Worm (Caenorhabditis elegans) whole organism, L3 larva: ENCODE measurements around the gene gst-1.
A peak's percentile ranks its signal among the peaks of the same experiment; 100 is the strongest.

Experiments used
- aly-2 ChIP-seq: fragments of 150-350 bp; optimal IDR thresholded peaks from 2 replicates; lab custom pipeline; 2014; ENCODE audit warnings: missing biosample characterization, missing genetic modification characterization
- ama-1 ChIP-seq: fragments of 150-350 bp; optimal IDR thresholded peaks from 2 replicates; lab custom pipeline; 2018
- ceh-28 ChIP-seq: fragments of 150-350 bp; optimal IDR thresholded peaks from 2 replicates; lab custom pipeline; 2014; ENCODE audit warnings: missing biosample characterization, missing genetic modification reagents, missing genetic modification characterization
- ceh-82 ChIP-seq: fragments of 150-350 bp; optimal IDR thresholded peaks from 2 replicates; lab custom pipeline; 2014; ENCODE audit warnings: missing biosample characterization, missing genetic modification characterization
- egl-27 ChIP-seq: sonication (generic microtip); optimal IDR thresholded peaks from 4 replicates; lab custom pipeline; 2017; ENCODE audit warnings: missing biosample characterization, missing genetic modification reagents, missing genetic modification characterization
- egl-5 ChIP-seq: fragments of 150-350 bp; optimal IDR thresholded peaks from 2 replicates; lab custom pipeline; 2017; ENCODE audit warnings: missing biosample characterization, missing genetic modification reagents, missing genetic modification characterization, inconsistent platforms
- elt-1 ChIP-seq: fragments of 150-350 bp; optimal IDR thresholded peaks from 2 replicates; lab custom pipeline; 2014; ENCODE audit warnings: missing biosample characterization, missing genetic modification characterization
- elt-2 ChIP-seq: sonication (generic microtip); optimal IDR thresholded peaks from 2 replicates; lab custom pipeline; 2016; ENCODE audit warnings: missing genetic modification reagents, mild to moderate bottlenecking, missing genetic modification characterization, missing compliant biosample characterization
- elt-3 ChIP-seq, 3 experiments: fragments of 150-350 bp in 1 of 3; sonication (generic microtip) in 2 of 3; optimal IDR thresholded peaks; 2 replicates in 2 of 3; 4 replicates in 1 of 3; lab custom pipeline; 2014 to 2017; ENCODE audit warnings: missing biosample characterization in 3 of 3, missing genetic modification characterization in 3 of 3
- eor-1 ChIP-seq, 2 experiments: fragments of 150-350 bp; optimal IDR thresholded peaks; 2 replicates each; lab custom pipeline; 2014 to 2018; ENCODE audit warnings: missing biosample characterization in 2 of 2, missing genetic modification characterization in 2 of 2
- fkh-10 ChIP-seq: sonication (generic microtip); optimal IDR thresholded peaks from 2 replicates; lab custom pipeline; 2017; ENCODE audit warnings: missing biosample characterization, missing genetic modification reagents, missing genetic modification characterization
- jun-1 ChIP-seq: fragments of 150-350 bp; optimal IDR thresholded peaks from 2 replicates; lab custom pipeline; 2014; ENCODE audit warnings: missing biosample characterization, missing genetic modification reagents, missing genetic modification characterization
- lin-15B ChIP-seq: fragments of 150-350 bp; optimal IDR thresholded peaks from 2 replicates; lab custom pipeline; 2014; ENCODE audit warnings: missing biosample characterization, missing genetic modification characterization
- lin-39 ChIP-seq: fragments of 150-350 bp; optimal IDR thresholded peaks from 2 replicates; lab custom pipeline; 2018; ENCODE audit warnings: missing biosample characterization, missing genetic modification reagents, missing genetic modification characterization
- lsy-12 ChIP-seq: sonication (generic microtip); optimal IDR thresholded peaks from 2 replicates; lab custom pipeline; 2016; ENCODE audit warnings: mild to moderate bottlenecking, missing genetic modification characterization, missing compliant biosample characterization
- mdl-1 ChIP-seq: fragments of 150-350 bp; optimal IDR thresholded peaks from 2 replicates; lab custom pipeline; 2014; ENCODE audit warnings: missing biosample characterization, missing genetic modification characterization
- mml-1 ChIP-seq: fragments of 150-350 bp; sonication (generic microtip); optimal IDR thresholded peaks from 3 replicates; lab custom pipeline; 2014; ENCODE audit warnings: missing biosample characterization, missing genetic modification characterization
- nhr-11 ChIP-seq: fragments of 150-350 bp; optimal IDR thresholded peaks from 2 replicates; lab custom pipeline; 2014; ENCODE audit warnings: missing biosample characterization, missing genetic modification characterization
- nhr-12 ChIP-seq: fragments of 150-350 bp; optimal IDR thresholded peaks from 2 replicates; lab custom pipeline; 2014; ENCODE audit warnings: missing biosample characterization, missing genetic modification characterization
- nhr-23 ChIP-seq: fragments of 150-350 bp; optimal IDR thresholded peaks from 2 replicates; lab custom pipeline; 2014; ENCODE audit warnings: missing biosample characterization, missing genetic modification reagents, missing genetic modification characterization
- nhr-237 ChIP-seq: fragments of 150-350 bp; optimal IDR thresholded peaks from 2 replicates; lab custom pipeline; 2014; ENCODE audit warnings: missing biosample characterization, missing genetic modification characterization
- nhr-25 ChIP-seq: sonication (generic microtip); optimal IDR thresholded peaks from 2 replicates; lab custom pipeline; 2017; ENCODE audit warnings: missing biosample characterization, missing genetic modification characterization
- nhr-43 ChIP-seq: sonication (generic microtip); optimal IDR thresholded peaks from 2 replicates; lab custom pipeline; 2016; ENCODE audit warnings: mild to moderate bottlenecking, missing genetic modification characterization, missing compliant biosample characterization; ENCODE audit not compliant: poor library complexity, severe bottlenecking
- nhr-67 ChIP-seq: fragments of 150-350 bp; optimal IDR thresholded peaks from 2 replicates; lab custom pipeline; 2014; ENCODE audit warnings: missing biosample characterization, missing genetic modification characterization
- nhr-77 ChIP-seq: fragments of 150-350 bp; optimal IDR thresholded peaks from 2 replicates; lab custom pipeline; 2014; ENCODE audit warnings: missing biosample characterization, missing genetic modification characterization
- pha-4 ChIP-seq: fragments of 150-350 bp; optimal IDR thresholded peaks from 2 replicates; lab custom pipeline; 2014; ENCODE audit warnings: missing biosample characterization, missing genetic modification reagents, missing genetic modification characterization
- pqm-1 ChIP-seq: fragments of 150-350 bp; optimal IDR thresholded peaks from 2 replicates; lab custom pipeline; 2017; ENCODE audit warnings: missing biosample characterization, missing genetic modification characterization, inconsistent platforms
- sea-2 ChIP-seq: fragments of 150-350 bp; sonication (generic microtip); optimal IDR thresholded peaks from 4 replicates; lab custom pipeline; 2014; ENCODE audit warnings: missing biosample characterization, missing genetic modification reagents, missing genetic modification characterization
- skn-1 ChIP-seq: fragments of 150-350 bp; optimal IDR thresholded peaks from 2 replicates; lab custom pipeline; 2014; ENCODE audit warnings: missing biosample characterization, missing genetic modification characterization
- tbx-2 ChIP-seq: sonication (generic microtip); optimal IDR thresholded peaks from 2 replicates; lab custom pipeline; 2016; ENCODE audit warnings: mild to moderate bottlenecking, missing genetic modification characterization, missing compliant biosample characterization
- zag-1 ChIP-seq: fragments of 150-350 bp; optimal IDR thresholded peaks from 2 replicates; lab custom pipeline; 2014; ENCODE audit warnings: missing biosample characterization, missing genetic modification characterization
- ztf-11 ChIP-seq: fragments of 150-350 bp; optimal IDR thresholded peaks from 2 replicates; lab custom pipeline; 2014; ENCODE audit warnings: missing biosample characterization, missing genetic modification characterization
- ztf-4 ChIP-seq: fragments of 150-350 bp; optimal IDR thresholded peaks from 2 replicates; lab custom pipeline; 2014; ENCODE audit warnings: missing biosample characterization, missing genetic modification characterization

gst-1 gene

DNA sequence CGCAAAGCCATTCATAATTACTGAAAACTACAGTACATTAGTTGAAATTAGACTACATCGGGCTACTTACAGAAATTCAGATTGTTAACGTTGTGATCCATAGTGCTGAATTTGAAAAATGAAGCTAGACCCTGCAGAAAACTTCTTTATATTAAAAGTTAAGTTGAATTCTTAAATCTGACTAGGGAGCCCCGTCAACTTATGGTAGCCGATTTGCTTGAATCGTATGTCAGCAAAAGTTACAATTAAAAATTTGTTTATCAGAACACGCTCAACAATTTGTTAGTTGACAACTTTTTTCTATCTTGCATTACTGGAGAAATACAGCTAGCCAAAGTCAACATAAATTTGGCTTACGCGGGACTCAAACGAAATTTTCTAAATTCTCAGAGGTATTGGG lies 36.6 kb upstream of the gst-1 start, which contains the start of gene F59B2.14:
TSS of gene F59B2.14 (minus strand) at position 101 of the 400 bp plus-strand sequence.
- TF ChIP-seq elt-3 (tag; optimal IDR thresholded peaks at IDR 0.05; lab: Kevin White, UChicago) (no peak), ama-1 (lab: Kevin White, UChicago) (no peak), egl-5 (no peak)

DNA sequence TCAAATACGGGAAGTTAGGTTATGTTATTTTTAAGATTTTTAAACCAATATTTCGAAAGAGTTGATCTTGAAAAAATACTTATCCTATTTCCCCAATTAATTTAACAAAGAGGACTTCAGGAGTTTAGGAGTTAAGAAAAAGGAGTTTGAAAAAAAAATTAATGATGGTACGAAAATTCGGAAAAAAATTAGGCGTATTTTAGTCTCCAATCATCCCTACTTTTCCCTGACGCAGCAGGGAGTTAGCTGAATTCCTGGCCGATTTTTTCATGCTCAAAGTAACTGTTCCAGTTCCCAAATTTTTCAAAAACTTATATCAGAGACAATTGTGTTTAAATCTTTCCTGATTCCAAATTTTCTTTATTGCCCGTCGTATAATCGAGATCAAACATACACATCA lies 35.5 kb upstream of the gst-1 start:
- TF ChIP-seq ztf-11 (tag; lab: Kevin White, UChicago): no peak
- no peak for TF ChIP-seq skn-1 (tag; lab: Kevin White, UChicago)
- TF ChIP-seq elt-1 (tag; lab: Kevin White, UChicago): no peak
- TF ChIP-seq lin-15B: no peak
- no peak for TF ChIP-seq aly-2 (tag; lab: Kevin White, UChicago)
- no peak for TF ChIP-seq lsy-12
- TF ChIP-seq ztf-4: no peak
- TF ChIP-seq nhr-67 (tag; lab: Kevin White, UChicago): no peak
- no peak for TF ChIP-seq pqm-1 (tag; lab: Kevin White, UChicago)
- no peak for TF ChIP-seq elt-2 (tag; lab: Kevin White, UChicago)
- no peak for TF ChIP-seq nhr-12 (tag; lab: Kevin White, UChicago)

DNA sequence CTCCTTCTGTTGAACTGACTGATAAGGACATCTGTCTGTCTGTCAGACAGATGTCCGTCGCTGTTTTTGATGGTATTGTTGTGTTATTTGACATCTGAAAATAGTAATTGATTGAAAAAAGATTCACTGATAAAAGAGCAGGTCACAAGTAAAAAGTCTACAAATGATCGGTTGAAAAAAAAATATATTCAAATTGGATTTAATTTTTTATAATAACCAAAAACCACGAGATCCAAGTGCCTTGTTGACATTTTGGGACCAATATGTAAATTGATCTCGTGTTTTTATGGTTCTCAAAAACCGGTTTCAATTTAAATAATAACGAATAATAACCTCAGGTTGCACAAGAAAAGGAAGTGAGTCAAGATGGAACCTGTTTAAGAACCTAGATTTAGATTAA lies 32.2 kb upstream of the gst-1 start, which contains the start of gene F59B2.13:
TSS of gene F59B2.13 (minus strand) at position 101 of the 400 bp plus-strand sequence.
- TF ChIP-seq pqm-1 (tag; lab: Kevin White, UChicago) (no peak), tbx-2 (tag; lab: Kevin White, UChicago) (no peak), sea-2 (GFP tag; lab: Kevin White, UChicago) (no peak), nhr-11 (tag; lab: Kevin White, UChicago) (no peak), ceh-28 (tag; lab: Kevin White, UChicago) (no peak), pha-4 (tag; lab: Kevin White, UChicago) (no peak), lin-39 (tag; lab: Kevin White, UChicago) (no peak), nhr-67 (tag; lab: Kevin White, UChicago) (no peak), mml-1 (no peak), nhr-237 (tag; lab: Kevin White, UChicago) (no peak), nhr-43 (tag; lab: Kevin White, UChicago) (no peak), elt-1 (tag; lab: Kevin White, UChicago) (no peak), nhr-23 (tag; lab: Kevin White, UChicago) (no peak), nhr-77 (no peak), fkh-10 (GFP tag; lab: Kevin White, UChicago) (no peak), mdl-1 (tag; lab: Kevin White, UChicago) (no peak), eor-1 (tag; optimal IDR thresholded peaks at IDR 0.05; lab: Kevin White, UChicago) (no peak)

DNA sequence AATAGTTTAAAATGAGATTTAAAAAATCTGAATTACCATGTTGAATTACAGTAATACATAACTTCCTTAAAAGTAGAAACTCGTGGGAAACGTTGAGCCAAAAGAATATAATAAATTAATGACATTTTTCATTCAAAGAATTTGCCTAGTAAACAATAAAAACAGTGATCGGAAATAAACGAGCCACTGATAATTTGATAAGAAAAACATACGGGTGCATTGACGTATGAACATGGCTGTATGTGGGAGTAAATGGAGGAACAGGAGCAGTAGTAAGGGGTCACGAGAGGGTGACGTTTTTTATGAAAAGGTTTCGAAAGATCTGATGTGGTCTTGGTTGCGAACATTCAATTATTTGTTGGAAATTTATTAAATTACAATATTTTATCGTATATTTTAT lies 28.3 kb upstream of the gst-1 start:
- TF ChIP-seq pqm-1 (tag; lab: Kevin White, UChicago): peak; percentile 11
- TF ChIP-seq lin-15B: no peak
- TF ChIP-seq elt-2 (tag; lab: Kevin White, UChicago): peak; percentile 60

DNA sequence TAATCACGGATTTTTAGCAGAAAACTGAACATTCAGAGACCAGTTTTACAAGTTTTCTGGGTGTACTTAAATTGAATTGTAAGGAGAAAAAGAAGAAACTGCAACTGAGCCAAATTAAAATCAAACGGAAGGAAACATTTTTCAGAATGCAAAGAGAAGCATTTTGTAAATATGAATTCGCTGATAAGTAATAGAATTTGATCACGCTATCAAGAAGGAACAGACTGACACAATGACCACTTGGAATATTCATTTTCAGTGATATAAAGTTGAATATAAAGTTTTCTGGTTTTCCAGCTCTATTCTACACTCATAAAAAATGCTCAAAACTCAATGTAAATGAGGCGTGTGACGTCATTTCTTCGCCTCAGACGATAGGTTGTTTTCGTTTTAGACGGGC lies 25.0 kb upstream of the gst-1 start:
- no peak for TF ChIP-seq nhr-25
- TF ChIP-seq jun-1 (tag; lab: Kevin White, UChicago): peak; percentile 51
- no peak for TF ChIP-seq egl-5
- peak; percentile 10 for TF ChIP-seq pha-4 (tag; lab: Kevin White, UChicago)
- no peak for TF ChIP-seq nhr-237 (tag; lab: Kevin White, UChicago)
- no peak for TF ChIP-seq zag-1 (tag; lab: Kevin White, UChicago)
- peak; percentile 57 for TF ChIP-seq elt-2 (tag; lab: Kevin White, UChicago)
- TF ChIP-seq nhr-23 (tag; lab: Kevin White, UChicago): no peak
- TF ChIP-seq egl-27 (tag; lab: Kevin White, UChicago): no peak

DNA sequence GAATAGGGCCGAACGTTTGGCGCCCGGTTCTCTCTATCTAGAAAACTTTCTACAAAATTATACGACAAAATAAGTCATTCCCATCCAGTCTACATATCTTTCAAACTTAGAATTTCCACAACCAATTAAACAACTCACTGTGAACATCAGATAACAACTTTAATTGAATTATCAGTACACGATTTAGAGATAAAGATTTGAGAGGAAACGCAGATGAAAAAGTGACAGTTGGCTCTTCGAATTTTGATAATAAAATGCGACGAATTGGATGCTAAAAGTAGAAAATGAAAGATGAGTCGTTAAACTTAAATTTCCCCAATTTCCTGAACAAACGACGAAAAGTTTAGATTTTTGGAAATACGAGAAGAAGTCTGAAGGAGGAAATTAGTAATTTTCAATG lies 24.1 kb upstream of the gst-1 start:
- no peak for TF ChIP-seq elt-3 (tag; optimal IDR thresholded peaks at IDR 0.05; lab: Kevin White, UChicago)
- no peak for TF ChIP-seq ceh-82 (tag; lab: Kevin White, UChicago)
- peak; percentile 62 for TF ChIP-seq pqm-1 (tag; lab: Kevin White, UChicago)
- TF ChIP-seq elt-2 (tag; lab: Kevin White, UChicago): peak; percentile 89
